Fruit fly (Drosophila melanogaster) S2 (cell line): Measurements from ENCODE around the gene CG8939.

ENCODE experiments used
- CG8478 ChIP-seq: fragments of >200 bp; optimal IDR thresholded peaks from 2 replicates; lab custom pipeline; 2018
- CTCF ChIP-seq, 2 experiments: fragments of >200 bp; optimal IDR thresholded peaks; 2 replicates each; lab custom pipeline; 2018

The CG8939 gene

dm6 chrX:16005551-16006197 lies 8.9 kb downstream of the CG8939 start, which contains the start of the genes vap and CG12698:
vap (minus strand) TSS chrX:16005812.
CG12698 (plus strand) TSS chrX:16006147.
- TF ChIP-seq CTCF (optimal IDR thresholded peaks at IDR 0.05; lab: Kevin White, UChicago) (peak in 1 of 2 experiments; percentile 0), CG8478 (no peak)

dm6 chrX:16008814-16009213 lies 12.0 kb downstream of the CG8939 start, which contains the start of gene Muc14A:
Muc14A (plus strand) TSS chrX:16009114.
- TF ChIP-seq CG8478 (no peak), CTCF (optimal IDR thresholded peaks at IDR 0.05; lab: Kevin White, UChicago) (no peak)
